Fruit fly (Drosophila melanogaster) whole organism, embryonic: ENCODE data around the gene CG9837.

Experiments used
- Awh ChIP-seq: fragments of 200-800 bp; sonication (Bioruptor generic); IDR thresholded peaks from 2 replicates; pipeline ENCODE4, ENCODE4 v1.3.6; 2022; ENCODE audit warnings: missing biosample characterization, missing genetic modification characterization
- Bgb ChIP-seq: fragments of 200-800 bp; sonication (Bioruptor generic); IDR thresholded peaks from 2 replicates; pipeline ENCODE4 v1.3.6; 2022; ENCODE audit warnings: missing biosample characterization, missing genetic modification characterization; ENCODE audit not compliant: partially characterized antibody
- CG10979 ChIP-seq: fragments of 200-800 bp; sonication (Bioruptor generic); optimal IDR thresholded peaks from 2 replicates; lab custom pipeline; 2018; ENCODE audit warnings: missing biosample characterization, mild to moderate bottlenecking, missing genetic modification characterization, moderate library complexity
- CG13296 ChIP-seq: fragments of 200-800 bp; sonication (Bioruptor generic); optimal IDR thresholded peaks from 3 replicates; lab custom pipeline; 2018; ENCODE audit warnings: missing biosample characterization, mild to moderate bottlenecking, missing genetic modification characterization
- CG14014 ChIP-seq: fragments of 200-800 bp; sonication (Bioruptor generic); IDR thresholded peaks from 2 replicates; pipeline ENCODE4 v1.3.6; 2022; ENCODE audit warnings: missing biosample characterization, missing genetic modification characterization
- CG15696 ChIP-seq: fragments of 200-800 bp; sonication (Bioruptor generic); optimal IDR thresholded peaks from 2 replicates; lab custom pipeline; 2019; ENCODE audit warnings: missing biosample characterization, mild to moderate bottlenecking, missing genetic modification characterization, moderate library complexity
- CG16815 ChIP-seq: fragments of 200-800 bp; sonication (Bioruptor generic); optimal IDR thresholded peaks from 3 replicates; lab custom pipeline; 2017; ENCODE audit warnings: missing biosample characterization, mild to moderate bottlenecking, missing genetic modification characterization
- CG2202 ChIP-seq: fragments of 200-800 bp; sonication (Bioruptor generic); optimal IDR thresholded peaks from 2 replicates; lab custom pipeline; 2018; ENCODE audit warnings: missing biosample characterization, mild to moderate bottlenecking, missing genetic modification characterization
- CG2889 ChIP-seq: fragments of 200-800 bp; sonication (Bioruptor generic); IDR thresholded peaks from 3 replicates; pipeline ENCODE4 v1.3.6; 2022; ENCODE audit warnings: missing biosample characterization, missing genetic modification characterization
- CG31441 ChIP-seq: fragments of 200-800 bp; sonication (Bioruptor generic); IDR thresholded peaks from 2 replicates; pipeline ENCODE4 v1.3.6; 2022; ENCODE audit warnings: missing biosample characterization, missing genetic modification characterization
- CG32767 ChIP-seq: fragments of 200-800 bp; sonication (Bioruptor generic); IDR thresholded peaks from 2 replicates; pipeline ENCODE4 v1.3.6; 2022; ENCODE audit warnings: missing biosample characterization, missing genetic modification characterization
- CG32772 ChIP-seq: fragments of 200-800 bp; sonication (Bioruptor generic); IDR thresholded peaks from 2 replicates; pipeline ENCODE4 v1.3.6; 2022; ENCODE audit warnings: missing biosample characterization, missing genetic modification characterization
- CG3838 ChIP-seq: fragments of 200-800 bp; sonication (Bioruptor generic); optimal IDR thresholded peaks from 3 replicates; lab custom pipeline; 2016; ENCODE audit warnings: missing biosample characterization, missing genetic modification characterization
- CG43689 ChIP-seq: fragments of 200-800 bp; sonication (Bioruptor generic); IDR thresholded peaks from 2 replicates; pipeline ENCODE4 v1.3.6; 2022; ENCODE audit warnings: missing biosample characterization, missing genetic modification characterization
- CG5180 ChIP-seq: fragments of 200-800 bp; sonication (Bioruptor generic); optimal IDR thresholded peaks from 3 replicates; lab custom pipeline; 2017; ENCODE audit warnings: missing biosample characterization, missing genetic modification characterization, mild to moderate bottlenecking, moderate library complexity, missing genetic modification reagents
- CG5953 ChIP-seq: fragments of 200-800 bp; sonication (Bioruptor generic); IDR thresholded peaks from 2 replicates; pipeline ENCODE4 v1.3.6; 2022; ENCODE audit warnings: missing biosample characterization, missing genetic modification characterization
- CG6813 ChIP-seq: fragments of 200-800 bp; sonication (Bioruptor generic); optimal IDR thresholded peaks from 2 replicates; lab custom pipeline; 2017; ENCODE audit warnings: missing biosample characterization, missing genetic modification characterization, mild to moderate bottlenecking, moderate library complexity, missing genetic modification reagents
- CG6854 ChIP-seq: fragments of 200-800 bp; sonication (Bioruptor generic); optimal IDR thresholded peaks from 3 replicates; lab custom pipeline; 2017; ENCODE audit warnings: missing biosample characterization, mild to moderate bottlenecking, missing genetic modification characterization
- CG9215 ChIP-seq: fragments of 200-800 bp; sonication (Bioruptor generic); IDR thresholded peaks from 2 replicates; pipeline ENCODE4 v1.3.6; 2022; ENCODE audit warnings: missing biosample characterization, missing genetic modification characterization
- CG9817 ChIP-seq: fragments of 200-800 bp; sonication (Bioruptor generic); optimal IDR thresholded peaks from 2 replicates; lab custom pipeline; 2018; ENCODE audit warnings: missing biosample characterization, mild to moderate bottlenecking, missing genetic modification characterization, moderate library complexity
- Dll ChIP-seq: fragments of 200-800 bp; sonication (Bioruptor generic); IDR thresholded peaks from 4 replicates; pipeline ENCODE4 v1.3.6; 2022; ENCODE audit warnings: missing biosample characterization, missing genetic modification characterization; ENCODE audit not compliant: partially characterized antibody
- Hr3 ChIP-seq: fragments of 200-800 bp; sonication (Bioruptor generic); optimal IDR thresholded peaks from 3 replicates; lab custom pipeline; 2016; ENCODE audit warnings: missing biosample characterization, missing genetic modification characterization
- Hr51 ChIP-seq, 2 experiments: fragments of 200-800 bp; sonication (Bioruptor generic); optimal IDR thresholded peaks; 2 replicates in 1 of 2; 3 replicates in 1 of 2; lab custom pipeline; 2016 to 2018; ENCODE audit warnings: missing biosample characterization in 2 of 2, missing genetic modification characterization in 2 of 2, mild to moderate bottlenecking in 1 of 2, moderate library complexity in 1 of 2
- Hsf ChIP-seq: fragments of 200-800 bp; sonication (Bioruptor generic); optimal IDR thresholded peaks from 3 replicates; lab custom pipeline; 2016; ENCODE audit warnings: missing biosample characterization, missing genetic modification characterization
- Max ChIP-seq: fragments of 200-800 bp; sonication (Bioruptor generic); optimal IDR thresholded peaks from 2 replicates; lab custom pipeline; 2016; ENCODE audit warnings: missing biosample characterization, mild to moderate bottlenecking, missing genetic modification characterization
- Nf-YA ChIP-seq: fragments of 200-800 bp; sonication (Bioruptor generic); IDR thresholded peaks from 2 replicates; pipeline ENCODE4 v1.3.6; 2022; ENCODE audit warnings: missing biosample characterization, missing genetic modification characterization
- Nf-YB ChIP-seq: fragments of 200-800 bp; sonication (Bioruptor generic); optimal IDR thresholded peaks from 3 replicates; lab custom pipeline; 2019; ENCODE audit warnings: missing biosample characterization, mild to moderate bottlenecking, missing genetic modification characterization, moderate library complexity
- Ptx1 ChIP-seq: fragments of 200-800 bp; sonication (Bioruptor generic); IDR thresholded peaks from 2 replicates; pipeline ENCODE4 v1.3.6; 2022; ENCODE audit warnings: missing biosample characterization, missing genetic modification characterization
- Six4 ChIP-seq: fragments of 200-800 bp; sonication (Bioruptor generic); optimal IDR thresholded peaks from 2 replicates; lab custom pipeline; 2016; ENCODE audit warnings: missing biosample characterization, missing genetic modification characterization
- Ssrp ChIP-seq: fragments of 200-800 bp; sonication (Bioruptor generic); optimal IDR thresholded peaks from 2 replicates; lab custom pipeline; 2018; ENCODE audit warnings: missing biosample characterization, mild to moderate bottlenecking, missing genetic modification characterization, moderate library complexity
- Taf1 ChIP-seq: fragments of 200-800 bp; sonication (Bioruptor generic); IDR thresholded peaks from 2 replicates; pipeline ENCODE4 v1.3.6; 2022; ENCODE audit warnings: missing biosample characterization, missing genetic modification characterization
- Xbp1 ChIP-seq: fragments of 200-800 bp; sonication (Bioruptor generic); optimal IDR thresholded peaks from 3 replicates; lab custom pipeline; 2016; ENCODE audit warnings: missing biosample characterization, mild to moderate bottlenecking, missing genetic modification characterization
- ac ChIP-seq: fragments of 200-800 bp; sonication (Bioruptor generic); optimal IDR thresholded peaks from 3 replicates; lab custom pipeline; 2017; ENCODE audit warnings: missing biosample characterization, mild to moderate bottlenecking, missing genetic modification characterization
- ato ChIP-seq: fragments of 200-800 bp; sonication (Bioruptor generic); IDR thresholded peaks from 2 replicates; pipeline ENCODE4 v1.3.6; 2022; ENCODE audit warnings: missing biosample characterization, missing genetic modification characterization; ENCODE audit not compliant: partially characterized antibody
- bcd ChIP-seq: fragments of 200-800 bp; sonication (Bioruptor generic); optimal IDR thresholded peaks from 2 replicates; lab custom pipeline; 2017; ENCODE audit warnings: missing biosample characterization, mild to moderate bottlenecking, missing genetic modification characterization
- cato ChIP-seq: fragments of 200-800 bp; sonication (Bioruptor generic); optimal IDR thresholded peaks from 2 replicates; lab custom pipeline; 2016; ENCODE audit warnings: missing biosample characterization, missing genetic modification characterization, borderline replicate concordance
- chm ChIP-seq: fragments of 200-800 bp; sonication (Bioruptor generic); IDR thresholded peaks from 2 replicates; pipeline ENCODE4 v1.3.6; 2022; ENCODE audit warnings: missing biosample characterization, missing genetic modification characterization
- eyg ChIP-seq: fragments of 200-800 bp; sonication (Bioruptor generic); optimal IDR thresholded peaks from 3 replicates; lab custom pipeline; 2016; ENCODE audit warnings: missing biosample characterization, missing genetic modification characterization
- h ChIP-seq: fragments of >200 bp; optimal IDR thresholded peaks from 2 replicates; lab custom pipeline; 2017
- ham ChIP-seq: fragments of 200-800 bp; sonication (Bioruptor generic); IDR thresholded peaks from 2 replicates; pipeline ENCODE4 v1.3.6; 2022; ENCODE audit warnings: missing biosample characterization, missing genetic modification characterization
- jing ChIP-seq: fragments of 200-800 bp; sonication (Bioruptor generic); optimal IDR thresholded peaks from 2 replicates; lab custom pipeline; 2018; ENCODE audit warnings: missing biosample characterization, mild to moderate bottlenecking, missing genetic modification characterization
- kah ChIP-seq: fragments of 200-800 bp; sonication (Bioruptor generic); optimal IDR thresholded peaks from 2 replicates; lab custom pipeline; 2018; ENCODE audit warnings: missing biosample characterization, mild to moderate bottlenecking, missing genetic modification characterization
- mam ChIP-seq: fragments of 200-800 bp; sonication (Bioruptor generic); optimal IDR thresholded peaks from 3 replicates; lab custom pipeline; 2016; ENCODE audit warnings: missing biosample characterization, missing genetic modification characterization
- oc ChIP-seq: fragments of 200-800 bp; sonication (Bioruptor generic); optimal IDR thresholded peaks from 2 replicates; lab custom pipeline; 2018; ENCODE audit warnings: missing biosample characterization, mild to moderate bottlenecking, missing genetic modification characterization, moderate library complexity
- pum ChIP-seq: fragments of 200-800 bp; sonication (Bioruptor generic); optimal IDR thresholded peaks from 2 replicates; lab custom pipeline; 2016; ENCODE audit warnings: missing biosample characterization, missing genetic modification characterization
- sc ChIP-seq, 3 experiments: fragments of >200 bp in 2 of 3; fragments of 200-800 bp in 1 of 3; sonication (Bioruptor generic) in 1 of 3; optimal IDR thresholded peaks; 2 replicates in 2 of 3; 3 replicates in 1 of 3; lab custom pipeline; 2017; ENCODE audit warnings: mild to moderate bottlenecking in 1 of 3, missing biosample characterization in 1 of 3, missing genetic modification characterization in 1 of 3, missing genetic modification reagents in 1 of 3
- seq ChIP-seq: fragments of 200-800 bp; sonication (Bioruptor generic); IDR thresholded peaks from 2 replicates; pipeline ENCODE4 v1.3.6; 2022; ENCODE audit warnings: missing biosample characterization, missing genetic modification characterization
- tap ChIP-seq: fragments of 200-800 bp; optimal IDR thresholded peaks from 3 replicates; lab custom pipeline; 2019; ENCODE audit warnings: missing biosample characterization, mild to moderate bottlenecking, missing genetic modification characterization, moderate library complexity
- tna ChIP-seq: fragments of 200-800 bp; sonication (Bioruptor generic); IDR thresholded peaks from 2 replicates; pipeline ENCODE4 v1.3.6; 2022; ENCODE audit warnings: missing biosample characterization, missing genetic modification characterization; ENCODE audit not compliant: partially characterized antibody
- ttk ChIP-seq: fragments of 200-800 bp; sonication (Bioruptor generic); IDR thresholded peaks from 2 replicates; pipeline ENCODE4 v2.1.2; 2022; ENCODE audit warnings: missing biosample characterization, missing genetic modification characterization

The CG9837 gene

DNA sequence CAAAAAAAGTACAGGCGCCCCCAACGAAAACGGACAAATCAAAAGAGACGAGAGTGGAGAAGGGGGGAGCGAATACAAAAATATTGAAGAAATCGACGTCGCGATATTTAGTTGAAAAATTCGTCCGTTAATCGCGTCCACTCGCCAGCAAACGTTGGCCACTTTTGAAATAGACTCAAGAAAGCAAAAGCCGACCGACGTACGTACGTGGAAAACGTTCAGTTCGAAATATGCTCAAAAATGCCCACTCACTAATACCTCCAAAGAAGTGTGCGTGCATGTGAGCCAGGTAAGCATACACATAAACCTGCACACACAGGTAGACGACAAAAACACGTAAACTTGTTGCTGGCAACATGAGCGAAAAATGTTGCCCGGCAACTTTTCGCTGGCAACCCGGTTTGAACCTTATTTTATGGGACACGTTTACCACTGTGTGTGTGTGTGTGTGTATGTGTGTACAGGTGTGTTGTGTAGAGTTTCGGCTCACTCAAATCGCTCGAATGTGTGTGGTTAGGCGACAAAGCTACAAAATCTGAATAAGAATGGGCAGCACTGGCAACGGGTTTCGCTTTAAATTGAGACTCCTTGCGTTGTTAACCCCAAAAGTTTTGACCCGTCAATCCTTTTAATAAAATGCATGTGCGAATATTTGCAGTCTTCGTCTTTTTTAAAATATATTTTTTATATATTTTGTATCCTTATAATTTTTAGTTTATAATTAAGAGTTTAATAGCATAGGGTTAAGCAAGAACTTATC, 44.3 kb upstream of the CG9837 start (continued):
- TF ChIP-seq CG5953 (GFP tag; lab: Robert Waterston, UW) (no peak), sc (optimal IDR thresholded peaks at IDR 0.05; lab: Kevin White, UChicago) (no peak), sc (GFP tag; optimal IDR thresholded peaks at IDR 0.05; lab: Kevin White, UChicago) (no peak), CG13296 (GFP tag; lab: Kevin White, UChicago) (no peak), Nf-YA (GFP tag; lab: Robert Waterston, UW) (no peak), tap (no peak), Bgb (GFP tag; lab: Robert Waterston, UW) (peak; percentile 51), CG16815 (GFP tag; lab: Kevin White, UChicago) (no peak), h (no peak), CG32772 (GFP tag; lab: Robert Waterston, UW) (no peak), CG6854 (no peak), CG9817 (no peak), bcd (GFP tag; lab: Kevin White, UChicago) (no peak), CG5180 (peak; percentile 56), pum (GFP tag; lab: Kevin White, UChicago) (no peak), Ptx1 (GFP tag; lab: Robert Waterston, UW) (no peak), CG10979 (tag; lab: Kevin White, UChicago) (no peak), CG15696 (tag; lab: Kevin White, UChicago) (no peak), Ssrp (no peak), tna (GFP tag; lab: Robert Waterston, UW) (no peak), mam (GFP tag; lab: Kevin White, UChicago) (no peak), CG43689 (GFP tag; lab: Robert Waterston, UW) (no peak), CG9215 (GFP tag; lab: Robert Waterston, UW) (no peak), Dll (GFP tag; lab: Robert Waterston, UW) (0 out of 4 replicates have a peak, but pooled peaks have one; percentile 41), Six4 (GFP tag; lab: Kevin White, UChicago) (no peak), jing (no peak), Max (no peak), Xbp1 (GFP tag; lab: Kevin White, UChicago) (no peak), eyg (GFP tag; lab: Kevin White, UChicago) (no peak), CG6813 (GFP tag; lab: Kevin White, UChicago) (no peak), kah (GFP tag; lab: Kevin White, UChicago) (no peak), Taf1 (GFP tag; lab: Robert Waterston, UW) (no peak), CG14014 (no peak; the same call in 1 of the 2 replicates), CG2202 (tag; lab: Kevin White, UChicago) (no peak), CG32767 (GFP tag; lab: Robert Waterston, UW) (no peak), CG2889 (no peak), Awh (GFP tag; lab: Robert Waterston, UW) (no peak), Hsf (no peak), cato (GFP tag; lab: Kevin White, UChicago) (no peak), chm (GFP tag; lab: Robert Waterston, UW) (0 out of 2 replicates have a peak, but pooled peaks have one; percentile 45), seq (GFP tag; lab: Robert Waterston, UW) (no peak), CG31441 (GFP tag; lab: Robert Waterston, UW) (no peak), oc (tag; lab: Kevin White, UChicago) (peak; percentile 11), Hr3 (no peak), CG3838 (no peak), ac (GFP tag; lab: Kevin White, UChicago) (no peak), ham (GFP tag; lab: Robert Waterston, UW) (no peak), ttk (GFP tag; lab: Robert Waterston, UW) (no peak), Hr51 (GFP tag; optimal IDR thresholded peaks at IDR 0.05; lab: Kevin White, UChicago) (no peak), Nf-YB (no peak), ato (GFP tag; lab: Robert Waterston, UW) (no peak)
